Fruit fly (Drosophila melanogaster): ENCODE data around the gene CG31104.

DNA sequence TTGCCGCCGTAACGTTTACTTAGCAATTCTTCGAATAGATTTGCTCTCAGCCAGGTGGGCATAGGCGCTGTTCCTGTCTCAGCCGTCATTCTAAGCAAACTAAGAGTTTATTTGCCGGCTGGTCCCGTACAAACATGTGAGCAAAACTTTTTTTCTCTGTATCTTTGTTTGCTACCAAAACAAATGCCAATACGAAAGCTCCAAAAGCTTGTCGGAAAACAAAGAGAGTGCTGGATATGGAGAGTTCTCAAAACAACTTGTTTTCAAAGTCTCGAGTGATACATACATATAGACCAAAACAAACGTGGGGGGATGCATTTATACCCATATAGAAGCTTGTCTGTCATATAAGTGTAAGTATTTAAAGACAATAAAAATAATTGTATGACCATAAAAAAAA is 30.7 kb downstream of the CG31104 start, which contains the start of gene CG10559:
- no peak for TF ChIP-seq foxo (GFP tag; optimal IDR thresholded peaks at IDR 0.05)
- no peak for TF ChIP-seq lola (GFP tag; optimal IDR thresholded peaks at IDR 0.05)
- TF ChIP-seq Jra (GFP tag; optimal IDR thresholded peaks at IDR 0.05): no peak
- TF ChIP-seq fru (GFP tag; optimal IDR thresholded peaks at IDR 0.05): no peak
- TF ChIP-seq Mio (GFP tag; optimal IDR thresholded peaks at IDR 0.05): no peak
- no peak for TF ChIP-seq brk (GFP tag; optimal IDR thresholded peaks at IDR 0.05)
- no peak for TF ChIP-seq pan (optimal IDR thresholded peaks at IDR 0.05)
- no peak for TF ChIP-seq psq (GFP tag; optimal IDR thresholded peaks at IDR 0.05)
- TF ChIP-seq jim (GFP tag; optimal IDR thresholded peaks at IDR 0.05): no peak
- TF ChIP-seq OdsH (GFP tag; optimal IDR thresholded peaks at IDR 0.05): no peak
- no peak for TF ChIP-seq CrebA (GFP tag; optimal IDR thresholded peaks at IDR 0.05; ENCODE audit: borderline replicate concordance)
